Worm (Caenorhabditis elegans) whole organism, L4 larva: ENCODE measurements around the gene egal-1.

ENCODE experiments used
- D1046.2 ChIP-seq: fragments of 200-800 bp; sonication (Bioruptor generic); IDR thresholded peaks from 2 replicates; pipeline ENCODE4 v1.3.6; 2022; ENCODE audit warnings: missing genetic modification characterization, missing compliant biosample characterization
- ama-1 ChIP-seq: fragments of 150-350 bp; optimal IDR thresholded peaks from 2 replicates; lab custom pipeline; 2014; ENCODE audit warnings: inconsistent platforms, mixed read lengths
- ceh-82 ChIP-seq: sonication (generic microtip); optimal IDR thresholded peaks from 2 replicates; lab custom pipeline; 2017; ENCODE audit warnings: missing biosample characterization, missing genetic modification characterization
- ces-1 ChIP-seq: fragments of 150-350 bp; sonication (generic microtip); optimal IDR thresholded peaks from 4 replicates; lab custom pipeline; 2014; ENCODE audit warnings: missing biosample characterization, missing genetic modification reagents, missing genetic modification characterization
- lin-1 ChIP-seq: fragments of 200-800 bp; sonication (Bioruptor generic); IDR thresholded peaks from 2 replicates; pipeline ENCODE4 v1.3.6; 2022; ENCODE audit warnings: missing genetic modification reagents, missing genetic modification characterization, missing compliant biosample characterization
- lin-13 ChIP-seq: fragments of 150-350 bp; optimal IDR thresholded peaks from 2 replicates; lab custom pipeline; 2014; ENCODE audit warnings: missing biosample characterization, missing genetic modification reagents, missing genetic modification characterization
- lin-39 ChIP-seq: fragments of 150-350 bp; optimal IDR thresholded peaks from 2 replicates; lab custom pipeline; 2014; ENCODE audit warnings: missing biosample characterization, missing genetic modification reagents, missing genetic modification characterization
- mes-2 ChIP-seq: sonication (generic microtip); optimal IDR thresholded peaks from 2 replicates; lab custom pipeline; 2016; ENCODE audit warnings: missing genotype, mild to moderate bottlenecking, missing genetic modification characterization, missing compliant biosample characterization; ENCODE audit not compliant: poor library complexity, severe bottlenecking
- nhr-42 ChIP-seq: fragments of 200-800 bp; sonication (Bioruptor generic); IDR thresholded peaks from 2 replicates; pipeline ENCODE4 v1.3.6; 2022; ENCODE audit warnings: missing genetic modification characterization, missing compliant biosample characterization
- nhr-76 ChIP-seq: fragments of 150-350 bp; optimal IDR thresholded peaks from 2 replicates; lab custom pipeline; 2014; ENCODE audit warnings: missing biosample characterization, missing genetic modification characterization
- rbr-2 ChIP-seq: sonication (generic microtip); optimal IDR thresholded peaks from 2 replicates; lab custom pipeline; 2016; ENCODE audit warnings: missing genotype, missing genetic modification characterization, missing compliant biosample characterization
- skn-1 ChIP-seq: fragments of 150-350 bp; optimal IDR thresholded peaks from 2 replicates; lab custom pipeline; 2014; ENCODE audit warnings: missing biosample characterization, missing genetic modification characterization
- unc-39 ChIP-seq: sonication (generic microtip); optimal IDR thresholded peaks from 2 replicates; lab custom pipeline; 2017; ENCODE audit warnings: missing biosample characterization, missing genetic modification characterization

- no peak for TF ChIP-seq lin-13
- no peak for TF ChIP-seq mes-2 (tag; lab: Kevin White, UChicago)
- no peak for TF ChIP-seq skn-1 (tag; lab: Kevin White, UChicago)
- TF ChIP-seq nhr-42, result no peak
- no peak for TF ChIP-seq lin-1
- TF ChIP-seq lin-39 (tag; lab: Kevin White, UChicago), result no peak
- no peak for TF ChIP-seq ceh-82 (tag; lab: Kevin White, UChicago)
- no peak for TF ChIP-seq D1046.2 (GFP tag; lab: Robert Waterston, UW)
- no peak for TF ChIP-seq unc-39
- no peak for TF ChIP-seq ama-1 (lab: Kevin White, UChicago)
- TF ChIP-seq nhr-76 (tag; lab: Kevin White, UChicago), result no peak
- no peak for TF ChIP-seq ces-1 (GFP tag; lab: Kevin White, UChicago)
- no peak for TF ChIP-seq rbr-2 (tag; lab: Kevin White, UChicago)
Measured at ce11 chrIV:5877246-5877645, 52.7 kb downstream of the egal-1 start, which contains the start of gene srv-21.
